Fruit fly (Drosophila melanogaster) whole organism, embryonic: ENCODE data around the gene bark.

Source experiments
- Bgb ChIP-seq: fragments of 200-800 bp; sonication (Bioruptor generic); IDR thresholded peaks from 2 replicates; pipeline ENCODE4 v1.3.6; 2022; ENCODE audit warnings: missing biosample characterization, missing genetic modification characterization; ENCODE audit not compliant: partially characterized antibody
- CG10147 ChIP-seq: fragments of 200-800 bp; sonication (Bioruptor generic); optimal IDR thresholded peaks from 2 replicates; lab custom pipeline; 2019; ENCODE audit warnings: missing biosample characterization, mild to moderate bottlenecking, missing genetic modification characterization, moderate library complexity
- CG10366 ChIP-seq: fragments of 200-800 bp; sonication (Bioruptor generic); IDR thresholded peaks from 2 replicates; pipeline ENCODE4 v1.3.6; 2022; ENCODE audit warnings: missing biosample characterization, missing genetic modification characterization
- CG10431 ChIP-seq: fragments of 200-800 bp; sonication (Bioruptor generic); optimal IDR thresholded peaks from 3 replicates; lab custom pipeline; 2018; ENCODE audit warnings: missing biosample characterization, mild to moderate bottlenecking, missing genetic modification characterization
- CG13775 ChIP-seq: fragments of 200-800 bp; sonication (Bioruptor generic); optimal IDR thresholded peaks from 3 replicates; lab custom pipeline; 2017; ENCODE audit warnings: missing biosample characterization, mild to moderate bottlenecking, missing genetic modification characterization
- CG15514 ChIP-seq: fragments of 200-800 bp; sonication (Bioruptor generic); optimal IDR thresholded peaks from 3 replicates; lab custom pipeline; 2017; ENCODE audit warnings: missing biosample characterization, missing genetic modification characterization, mild to moderate bottlenecking, moderate library complexity, missing genetic modification reagents
- CG17328 ChIP-seq: fragments of 200-800 bp; sonication (Bioruptor generic); IDR thresholded peaks from 2 replicates; pipeline ENCODE4 v1.3.6; 2022; ENCODE audit warnings: missing biosample characterization, missing genetic modification characterization
- CG17361 ChIP-seq: fragments of 200-800 bp; sonication (Bioruptor generic); IDR thresholded peaks from 3 replicates; pipeline ENCODE4 v1.3.6; 2022; ENCODE audit warnings: missing biosample characterization, missing genetic modification characterization
- CG30020 ChIP-seq: fragments of 200-800 bp; optimal IDR thresholded peaks from 2 replicates; lab custom pipeline; 2019; ENCODE audit warnings: missing biosample characterization, mild to moderate bottlenecking, missing genetic modification characterization, moderate library complexity
- CG33557 ChIP-seq: fragments of 200-800 bp; sonication (Bioruptor generic); optimal IDR thresholded peaks from 2 replicates; lab custom pipeline; 2019; ENCODE audit warnings: missing biosample characterization, mild to moderate bottlenecking, missing genetic modification characterization, moderate library complexity
- CG3407 ChIP-seq: fragments of 200-800 bp; sonication (Bioruptor generic); optimal IDR thresholded peaks from 2 replicates; lab custom pipeline; 2018; ENCODE audit warnings: missing biosample characterization, mild to moderate bottlenecking, missing genetic modification characterization
- CG34422 ChIP-seq: fragments of 200-800 bp; sonication (Bioruptor generic); IDR thresholded peaks from 3 replicates; pipeline ENCODE4 v1.3.6; 2022; ENCODE audit warnings: missing biosample characterization, missing genetic modification characterization
- CG4730 ChIP-seq: fragments of 200-800 bp; sonication (Bioruptor generic); IDR thresholded peaks from 2 replicates; pipeline ENCODE4 v1.3.6; 2022; ENCODE audit warnings: missing biosample characterization, missing genetic modification characterization
- CG6689 ChIP-seq: fragments of 200-800 bp; sonication (Bioruptor generic); IDR thresholded peaks from 2 replicates; pipeline ENCODE4 v1.3.6; 2022; ENCODE audit warnings: missing biosample characterization, missing genetic modification characterization
- CG7556 ChIP-seq: fragments of 200-800 bp; sonication (Bioruptor generic); optimal IDR thresholded peaks from 2 replicates; lab custom pipeline; 2017; ENCODE audit warnings: missing biosample characterization, mild to moderate bottlenecking, missing genetic modification characterization
- CG8478 ChIP-seq: fragments of >200 bp; optimal IDR thresholded peaks from 2 replicates; lab custom pipeline; 2018
- CG8924 ChIP-seq: fragments of 200-800 bp; optimal IDR thresholded peaks from 3 replicates; lab custom pipeline; 2019; ENCODE audit warnings: missing biosample characterization, mild to moderate bottlenecking, missing genetic modification characterization, moderate library complexity
- CkIIα-i1 ChIP-seq: fragments of 200-800 bp; sonication (Bioruptor generic); IDR thresholded peaks from 2 replicates; pipeline ENCODE4 v1.3.6; 2022; ENCODE audit warnings: missing biosample characterization, missing genetic modification characterization
- E2f1 ChIP-seq: fragments of 200-800 bp; sonication (Bioruptor generic); IDR thresholded peaks from 2 replicates; pipeline ENCODE4 v1.3.6; 2022; ENCODE audit warnings: missing biosample characterization, missing genetic modification characterization
- ERR ChIP-seq: fragments of 200-800 bp; sonication (Bioruptor generic); optimal IDR thresholded peaks from 2 replicates; lab custom pipeline; 2016; ENCODE audit warnings: missing biosample characterization, missing genetic modification characterization
- H15 ChIP-seq: fragments of 200-800 bp; sonication (Bioruptor generic); IDR thresholded peaks from 3 replicates; pipeline ENCODE4 v1.3.6; 2022; ENCODE audit warnings: missing biosample characterization, missing genetic modification characterization
- H2.0 ChIP-seq: fragments of 200-800 bp; sonication (Bioruptor generic); IDR thresholded peaks from 2 replicates; pipeline ENCODE4 v1.3.6; 2022; ENCODE audit warnings: missing biosample characterization, missing genetic modification characterization
- HLH4C ChIP-seq: fragments of 200-800 bp; sonication (Bioruptor generic); IDR thresholded peaks from 3 replicates; pipeline ENCODE4 v1.3.6; 2022; ENCODE audit warnings: missing biosample characterization, missing genetic modification characterization; ENCODE audit not compliant: partially characterized antibody
- Ptx1 ChIP-seq: fragments of 200-800 bp; sonication (Bioruptor generic); IDR thresholded peaks from 2 replicates; pipeline ENCODE4 v1.3.6; 2022; ENCODE audit warnings: missing biosample characterization, missing genetic modification characterization
- Rfx ChIP-seq: fragments of 200-800 bp; sonication (Bioruptor generic); IDR thresholded peaks from 2 replicates; pipeline ENCODE4 v1.3.6; 2022; ENCODE audit warnings: missing biosample characterization, missing genetic modification characterization
- ab ChIP-seq: fragments of 200-800 bp; sonication (Bioruptor generic); optimal IDR thresholded peaks from 2 replicates; lab custom pipeline; 2016; ENCODE audit warnings: missing biosample characterization, missing genetic modification characterization
- amos ChIP-seq: fragments of 200-800 bp; sonication (Bioruptor generic); IDR thresholded peaks from 2 replicates; pipeline ENCODE4 v1.3.6; 2022; ENCODE audit warnings: missing biosample characterization, missing genetic modification characterization; ENCODE audit not compliant: partially characterized antibody
- ash1 ChIP-seq: fragments of 200-800 bp; sonication (Bioruptor generic); optimal IDR thresholded peaks from 2 replicates; lab custom pipeline; 2018; ENCODE audit warnings: missing biosample characterization, mild to moderate bottlenecking, missing genetic modification characterization
- bsh ChIP-seq, 2 experiments: fragments of 200-800 bp; sonication (Bioruptor generic); optimal IDR thresholded peaks; 2 replicates each; lab custom pipeline; 2017 to 2018; ENCODE audit warnings: mild to moderate bottlenecking in 2 of 2, missing biosample characterization in 2 of 2, missing genetic modification characterization in 2 of 2, moderate library complexity in 1 of 2
- crc ChIP-seq: fragments of 200-800 bp; sonication (Bioruptor generic); optimal IDR thresholded peaks from 2 replicates; lab custom pipeline; 2016; ENCODE audit warnings: missing biosample characterization, missing genetic modification characterization
- cwo ChIP-seq: fragments of 200-800 bp; sonication (Bioruptor generic); optimal IDR thresholded peaks from 3 replicates; lab custom pipeline; 2017; ENCODE audit warnings: missing biosample characterization, missing genetic modification characterization, mild to moderate bottlenecking, moderate library complexity, missing genetic modification reagents
- dpn ChIP-seq, 2 experiments: fragments of 200-800 bp; sonication (Bioruptor generic); optimal IDR thresholded peaks; 3 replicates each; lab custom pipeline; 2016; ENCODE audit warnings: missing biosample characterization in 2 of 2, missing genetic modification characterization in 2 of 2
- dysf ChIP-seq: fragments of 200-800 bp; sonication (Bioruptor generic); IDR thresholded peaks from 3 replicates; pipeline ENCODE4 v1.3.6; 2022; ENCODE audit warnings: missing biosample characterization, missing genetic modification characterization
- fd64A ChIP-seq: fragments of 200-800 bp; sonication (Bioruptor generic); optimal IDR thresholded peaks from 3 replicates; lab custom pipeline; 2018; ENCODE audit warnings: missing biosample characterization, mild to moderate bottlenecking, missing genetic modification characterization
- gem ChIP-seq: fragments of 200-800 bp; sonication (Bioruptor generic); optimal IDR thresholded peaks from 2 replicates; lab custom pipeline; 2019; ENCODE audit warnings: missing biosample characterization, mild to moderate bottlenecking, missing genetic modification characterization, moderate library complexity
- grau ChIP-seq: fragments of 200-800 bp; optimal IDR thresholded peaks from 3 replicates; lab custom pipeline; 2019; ENCODE audit warnings: missing biosample characterization, mild to moderate bottlenecking, missing genetic modification characterization, moderate library complexity
- grn ChIP-seq: fragments of 200-800 bp; sonication (Bioruptor generic); optimal IDR thresholded peaks from 3 replicates; lab custom pipeline; 2017; ENCODE audit warnings: missing biosample characterization, missing genetic modification characterization
- hkb ChIP-seq, 2 experiments: fragments of 200-800 bp in 1 of 2; fragments of >200 bp in 1 of 2; sonication (Bioruptor generic) in 1 of 2; IDR thresholded peaks in 1 of 2; optimal IDR thresholded peaks in 1 of 2; 2 replicates each; pipeline versions ENCODE4 v1.3.6 to Lab custom; 2017 to 2022; ENCODE audit warnings: missing biosample characterization in 1 of 2, missing genetic modification characterization in 1 of 2
- inv ChIP-seq: fragments of 200-800 bp; sonication (Bioruptor generic); IDR thresholded peaks from 2 replicates; pipeline ENCODE4 v1.3.6; 2022; ENCODE audit warnings: missing biosample characterization, missing genetic modification characterization; ENCODE audit not compliant: partially characterized antibody
- lola ChIP-seq, 3 experiments: fragments of >200 bp in 2 of 3; fragments of 200-800 bp in 1 of 3; sonication (Bioruptor generic) in 1 of 3; optimal IDR thresholded peaks; 2 replicates each; lab custom pipeline; 2017 to 2019; ENCODE audit warnings: missing biosample characterization in 3 of 3, missing genetic modification characterization in 3 of 3, mild to moderate bottlenecking in 1 of 3, moderate library complexity in 1 of 3
- pfk ChIP-seq: fragments of 200-800 bp; sonication (Bioruptor generic); optimal IDR thresholded peaks from 2 replicates; lab custom pipeline; 2018; ENCODE audit warnings: missing biosample characterization, mild to moderate bottlenecking, missing genetic modification characterization, moderate library complexity
- prd ChIP-seq, 3 experiments: fragments of >200 bp in 2 of 3; fragments of 200-800 bp in 1 of 3; sonication (Bioruptor generic) in 1 of 3; optimal IDR thresholded peaks in 2 of 3; IDR thresholded peaks in 1 of 3; 2 replicates in 2 of 3; 3 replicates in 1 of 3; pipeline versions ENCODE4 v1.3.6 to Lab custom; 2017 to 2022; ENCODE audit warnings: missing biosample characterization in 1 of 3, missing genetic modification characterization in 1 of 3
- pum ChIP-seq: fragments of 200-800 bp; sonication (Bioruptor generic); optimal IDR thresholded peaks from 2 replicates; lab custom pipeline; 2016; ENCODE audit warnings: missing biosample characterization, missing genetic modification characterization
- sens ChIP-seq: fragments of 200-800 bp; sonication (Bioruptor generic); peaks from one replicate; lab custom pipeline; 2016; ENCODE audit warnings: missing biosample characterization, missing genetic modification characterization
- seq ChIP-seq: fragments of 200-800 bp; sonication (Bioruptor generic); IDR thresholded peaks from 2 replicates; pipeline ENCODE4 v1.3.6; 2022; ENCODE audit warnings: missing biosample characterization, missing genetic modification characterization
- tna ChIP-seq: fragments of 200-800 bp; sonication (Bioruptor generic); IDR thresholded peaks from 2 replicates; pipeline ENCODE4 v1.3.6; 2022; ENCODE audit warnings: missing biosample characterization, missing genetic modification characterization; ENCODE audit not compliant: partially characterized antibody
- vvl ChIP-seq: fragments of 200-800 bp; sonication (Bioruptor generic); IDR thresholded peaks from 2 replicates; pipeline ENCODE4 v1.3.6; 2022; ENCODE audit warnings: missing biosample characterization, missing genetic modification characterization
- zfh1 ChIP-seq: fragments of 200-800 bp; sonication (Bioruptor generic); IDR thresholded peaks from 3 replicates; pipeline ENCODE4 v1.3.6; 2022; ENCODE audit warnings: missing biosample characterization, missing genetic modification characterization

bark gene

dm6 chr2L:3781132-3781877, 5.7 kb upstream of the bark start (continued):
- 0 out of 3 replicates have a peak, but pooled peaks have one; percentile 8 for TF ChIP-seq H15
- peak; percentile 62 for TF ChIP-seq gem (tag; lab: Kevin White, UChicago)
- TF ChIP-seq ERR (GFP tag; lab: Kevin White, UChicago) = no peak
- peak; percentile 10 for TF ChIP-seq grau
- no peak for TF ChIP-seq prd (optimal IDR thresholded peaks at IDR 0.05; lab: Kevin White, UChicago)
- peak; percentile 44; the same call in 1 of the 3 replicates for TF ChIP-seq prd (GFP tag; IDR thresholded peaks at IDR 0.05; lab: Robert Waterston, UW)
- no peak for TF ChIP-seq CG7556 (GFP tag; lab: Kevin White, UChicago)
- no peak for TF ChIP-seq CG10147 (GFP tag; lab: Kevin White, UChicago)
- TF ChIP-seq CG8924 (tag; lab: Kevin White, UChicago) = peak; percentile 29
- no peak for TF ChIP-seq tna (GFP tag; lab: Robert Waterston, UW)
- TF ChIP-seq pum (GFP tag; lab: Kevin White, UChicago) = no peak
- peak; percentile 6 for TF ChIP-seq CG3407 (GFP tag; lab: Kevin White, UChicago)
- no peak for TF ChIP-seq amos (GFP tag; lab: Robert Waterston, UW)
- no peak for TF ChIP-seq CG13775 (GFP tag; lab: Kevin White, UChicago)
- peak; percentile 70 for TF ChIP-seq sens (GFP tag; lab: Kevin White, UChicago)
- no peak for TF ChIP-seq H2.0 (GFP tag; lab: Robert Waterston, UW)
- no peak for TF ChIP-seq zfh1 (GFP tag; lab: Robert Waterston, UW)
- TF ChIP-seq CG34422 (GFP tag; lab: Robert Waterston, UW) = 0 out of 3 replicates have a peak, but pooled peaks have one; percentile 23
- no peak for TF ChIP-seq CG8478
- no peak for TF ChIP-seq ash1 (GFP tag; lab: Kevin White, UChicago)
- TF ChIP-seq HLH4C (GFP tag; lab: Robert Waterston, UW) = no peak
- no peak for TF ChIP-seq CkIIα-i1
- 0 out of 2 replicates have a peak, but pooled peaks have one; percentile 56 for TF ChIP-seq seq
- no peak for TF ChIP-seq fd64A (GFP tag; lab: Kevin White, UChicago)
- no peak for TF ChIP-seq Bgb (GFP tag; lab: Robert Waterston, UW)
- TF ChIP-seq vvl (GFP tag; lab: Robert Waterston, UW) = 0 out of 2 replicates have a peak, but pooled peaks have one; percentile 19
- TF ChIP-seq CG10366 (GFP tag; lab: Robert Waterston, UW) = peak; percentile 25; the same call in 1 of the 2 replicates
- no peak for TF ChIP-seq Rfx
- peak; percentile 45; the same call in 2 of the 3 replicates for TF ChIP-seq dysf (GFP tag; lab: Robert Waterston, UW)
- no peak for TF ChIP-seq ab (GFP tag; lab: Kevin White, UChicago)
- no peak for TF ChIP-seq CG10431 (GFP tag; lab: Kevin White, UChicago)
- no peak for TF ChIP-seq pfk (GFP tag; lab: Kevin White, UChicago)
- TF ChIP-seq CG17361 (GFP tag; lab: Robert Waterston, UW) = no peak
- TF ChIP-seq inv (GFP tag; lab: Robert Waterston, UW) = no peak
- TF ChIP-seq Ptx1 (GFP tag; lab: Robert Waterston, UW) = peak; percentile 65
- TF ChIP-seq CG15514 (GFP tag; lab: Kevin White, UChicago) = no peak
- peak; percentile 9 to 62 for TF ChIP-seq bsh (GFP tag; optimal IDR thresholded peaks at IDR 0.05; lab: Kevin White, UChicago)
- no peak for TF ChIP-seq dpn (GFP tag; optimal IDR thresholded peaks at IDR 0.05; lab: Kevin White, UChicago)
- TF ChIP-seq CG33557 (GFP tag; lab: Kevin White, UChicago) = no peak
- no peak for TF ChIP-seq grn (GFP tag; lab: Kevin White, UChicago)
- no peak for TF ChIP-seq crc (GFP tag; lab: Kevin White, UChicago)
- no peak for TF ChIP-seq cwo
- peak in 1 of 3 experiments; percentile 12 for TF ChIP-seq lola (GFP tag; optimal IDR thresholded peaks at IDR 0.05; lab: Kevin White, UChicago)
- peak; percentile 41 for TF ChIP-seq CG6689 (GFP tag; lab: Robert Waterston, UW)
- TF ChIP-seq CG30020 = no peak
- no peak for TF ChIP-seq hkb (optimal IDR thresholded peaks at IDR 0.05; lab: Kevin White, UChicago)
- peak; percentile 61; the same call in 1 of the 2 replicates for TF ChIP-seq hkb (GFP tag; IDR thresholded peaks at IDR 0.05; lab: Robert Waterston, UW)
- peak; percentile 29; the same call in 1 of the 2 replicates for TF ChIP-seq E2f1 (GFP tag; lab: Robert Waterston, UW)
- TF ChIP-seq CG4730 (GFP tag; lab: Robert Waterston, UW) = peak; percentile 22; the same call in 1 of the 2 replicates
- no peak for TF ChIP-seq CG17328 (GFP tag; lab: Robert Waterston, UW)
